Fruit fly (Drosophila melanogaster) whole organism, prepupa: Measurements from ENCODE around the gene Pbgs.

Experiments
- CG16779 ChIP-seq: fragments of 200-800 bp; sonication (Bioruptor generic); optimal IDR thresholded peaks from 3 replicates; lab custom pipeline; 2017; ENCODE audit warnings: missing biosample characterization, mild to moderate bottlenecking, missing genetic modification characterization
- CG7368 ChIP-seq: fragments of 200-800 bp; sonication (Bioruptor generic); optimal IDR thresholded peaks from 3 replicates; lab custom pipeline; 2016; ENCODE audit warnings: missing biosample characterization, missing genetic modification characterization
- Ets21C ChIP-seq: fragments of 200-800 bp; sonication (Bioruptor generic); optimal IDR thresholded peaks from 3 replicates; lab custom pipeline; 2016; ENCODE audit warnings: missing biosample characterization, missing genetic modification characterization
- Hr4 ChIP-seq: fragments of 200-800 bp; sonication (Bioruptor generic); optimal IDR thresholded peaks from 3 replicates; lab custom pipeline; 2016; ENCODE audit warnings: missing biosample characterization, missing genetic modification characterization
- Met ChIP-seq: fragments of 200-800 bp; sonication (Bioruptor generic); optimal IDR thresholded peaks from 3 replicates; lab custom pipeline; 2016; ENCODE audit warnings: missing biosample characterization, missing genetic modification characterization
- OdsH ChIP-seq: fragments of 200-800 bp; sonication (Bioruptor generic); optimal IDR thresholded peaks from 3 replicates; lab custom pipeline; 2016; ENCODE audit warnings: missing biosample characterization, missing genetic modification characterization
- Smox ChIP-seq: fragments of 200-800 bp; sonication (Bioruptor generic); optimal IDR thresholded peaks from 3 replicates; lab custom pipeline; 2016; ENCODE audit warnings: missing biosample characterization, missing genetic modification characterization
- dsx ChIP-seq: fragments of 200-800 bp; optimal IDR thresholded peaks from 3 replicates; lab custom pipeline; 2019; ENCODE audit warnings: missing biosample characterization, mild to moderate bottlenecking, missing genetic modification characterization, moderate library complexity; ENCODE audit not compliant: poor library complexity, severe bottlenecking

DNA sequence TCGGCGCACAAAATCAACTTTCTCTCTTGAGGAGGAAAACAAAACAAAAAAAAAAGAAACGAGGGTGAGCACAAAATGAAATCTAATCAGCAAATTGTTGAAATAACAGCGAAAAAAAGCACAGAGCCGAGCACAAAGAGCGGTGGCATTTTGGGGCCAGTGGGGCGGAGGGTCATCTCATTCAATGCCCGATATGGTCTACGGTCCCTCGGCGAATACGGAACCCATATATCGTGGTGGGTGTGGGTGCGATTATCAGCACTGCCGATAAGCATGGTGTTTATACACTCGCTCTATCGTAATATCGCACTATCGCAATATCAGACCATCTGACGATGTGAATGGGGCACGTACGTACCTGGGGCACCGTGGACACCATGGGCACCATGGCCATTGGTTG, 12.4 kb downstream of the Pbgs start:
- TF ChIP-seq CG7368 (GFP tag; lab: Kevin White, UChicago) (no peak), Smox (GFP tag; lab: Kevin White, UChicago) (no peak), dsx (no peak), CG16779 (no peak), Hr4 (GFP tag; lab: Kevin White, UChicago) (no peak), Ets21C (no peak), Met (no peak), OdsH (GFP tag; lab: Kevin White, UChicago) (no peak)
